Worm (Caenorhabditis elegans): ENCODE measurements around the gene F47B8.5.

Gene F47B8.5

DNA sequence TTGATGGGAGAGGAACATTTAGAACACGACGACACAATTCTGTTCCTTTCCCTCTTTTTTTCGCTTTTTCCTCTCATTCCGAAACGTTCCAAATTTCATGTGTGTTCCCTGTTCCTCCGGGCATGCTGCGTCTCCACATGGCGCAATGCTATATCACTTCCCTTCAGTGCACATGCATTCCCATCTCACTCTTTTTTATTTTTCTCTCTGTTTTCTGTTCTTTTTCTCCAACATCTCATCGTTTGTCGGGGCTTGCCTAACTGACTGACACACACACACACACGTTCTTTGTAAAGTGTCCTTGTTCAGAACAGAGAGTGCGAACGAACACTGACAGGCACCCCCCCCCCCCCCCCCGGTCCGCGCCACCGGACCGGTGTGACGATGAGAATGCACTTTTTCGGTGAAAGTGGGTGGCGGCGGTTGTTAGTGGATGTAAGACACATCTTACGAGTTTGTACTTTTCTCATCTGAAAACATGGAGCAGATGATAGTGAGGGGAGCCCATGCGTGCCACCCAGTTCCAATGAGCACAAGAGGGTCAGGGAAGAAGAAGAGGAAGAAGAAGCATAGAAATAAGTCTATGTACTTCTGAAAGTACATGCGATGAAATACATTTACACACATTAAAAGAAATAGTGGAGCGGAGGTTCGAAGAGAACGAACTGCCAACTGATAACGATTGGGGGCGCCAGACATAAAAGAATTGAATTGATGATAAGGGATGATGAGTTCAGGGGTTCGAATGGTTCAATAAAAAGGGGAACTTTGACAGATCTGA is 40.8 kb upstream of the F47B8.5 start:
- no peak for TF ChIP-seq egl-44 (GFP tag; IDR thresholded peaks at IDR 0.05)
- peak; percentile 62 for TF ChIP-seq K12H6.12 (tag; optimal IDR thresholded peaks at IDR 0.05)
- peak; percentile 50 for TF ChIP-seq somi-1 (GFP tag; optimal IDR thresholded peaks at IDR 0.05)
- peak in 1 of 3 experiments; percentile 40 for TF ChIP-seq lin-35 (GFP tag; optimal IDR thresholded peaks at IDR 0.05)
- TF ChIP-seq B0261.1 (tag; optimal IDR thresholded peaks at IDR 0.05): no peak
- TF ChIP-seq zfh-2 (GFP tag; conservative IDR thresholded peaks at IDR 0.05): peak; percentile 98
- TF ChIP-seq madf-3 (GFP tag; IDR thresholded peaks at IDR 0.05): no peak
- TF ChIP-seq snpc-3.4 (tag; optimal IDR thresholded peaks at IDR 0.05): no peak
- no peak for TF ChIP-seq ztf-3 (GFP tag; optimal IDR thresholded peaks at IDR 0.05)
- no peak for TF ChIP-seq F33H1.4 (GFP tag; IDR thresholded peaks at IDR 0.05)
- no peak for TF ChIP-seq F52B5.7 (tag; optimal IDR thresholded peaks at IDR 0.05)
- no peak for TF ChIP-seq bed-1 (GFP tag; IDR thresholded peaks at IDR 0.05)
- TF ChIP-seq hlh-26 (GFP tag; conservative IDR thresholded peaks at IDR 0.05): no peak
- no peak for TF ChIP-seq madf-6 (GFP tag; IDR thresholded peaks at IDR 0.05)
- TF ChIP-seq nhr-120 (GFP tag; IDR thresholded peaks at IDR 0.05): no peak
- no peak for TF ChIP-seq F39B2.1 (GFP tag; IDR thresholded peaks at IDR 0.05)
- no peak for TF ChIP-seq ceh-100 (GFP tag; IDR thresholded peaks at IDR 0.05)
- no peak for TF ChIP-seq dpff-1 (tag; optimal IDR thresholded peaks at IDR 0.05)
- TF ChIP-seq hmg-1.2 (GFP tag; IDR thresholded peaks at IDR 0.05): peak; percentile 83
- no peak for TF ChIP-seq lsl-1 (GFP tag; optimal IDR thresholded peaks at IDR 0.05)
- no peak for TF ChIP-seq aptf-2 (GFP tag; conservative IDR thresholded peaks at IDR 0.05)
- no peak for TF ChIP-seq sea-2 (GFP tag; IDR thresholded peaks at IDR 0.05)
- 0 out of 2 replicates have a peak, but pooled peaks have one; percentile 26 for TF ChIP-seq mcd-1 (GFP tag; IDR thresholded peaks at IDR 0.05)
- no peak for TF ChIP-seq nfya-2 (GFP tag; IDR thresholded peaks at IDR 0.05)
- TF ChIP-seq ztf-18 (tag; optimal IDR thresholded peaks at IDR 0.05): no peak
- no peak for TF ChIP-seq lin-54 (GFP tag; optimal IDR thresholded peaks at IDR 0.05)
- TF ChIP-seq dpl-1 (GFP tag; optimal IDR thresholded peaks at IDR 0.05): no peak
- peak; percentile 70 for TF ChIP-seq lin-40 (tag; optimal IDR thresholded peaks at IDR 0.05)
- TF ChIP-seq pha-4 (tag; optimal IDR thresholded peaks at IDR 0.05): no peak
- TF ChIP-seq F10E7.11 (tag; optimal IDR thresholded peaks at IDR 0.05): no peak
- no peak for TF ChIP-seq F37B4.10 (GFP tag; IDR thresholded peaks at IDR 0.05)
- TF ChIP-seq nhr-90 (tag; optimal IDR thresholded peaks at IDR 0.05): no peak
- TF ChIP-seq ceh-40 (GFP tag; IDR thresholded peaks at IDR 0.05): no peak
- no peak for TF ChIP-seq F22D6.2 (tag; optimal IDR thresholded peaks at IDR 0.05)
- no peak for TF ChIP-seq snpc-1.3 (tag; optimal IDR thresholded peaks at IDR 0.05; ENCODE audit: insufficient read depth)
- no peak for TF ChIP-seq ztf-22 (GFP tag; optimal IDR thresholded peaks at IDR 0.05)
- peak; percentile 55 for TF ChIP-seq ceh-27 (GFP tag; optimal IDR thresholded peaks at IDR 0.05)
- no peak for TF ChIP-seq mel-28 (tag; optimal IDR thresholded peaks at IDR 0.05; ENCODE audit: borderline replicate concordance)
- TF ChIP-seq ceh-58 (GFP tag; IDR thresholded peaks at IDR 0.05): no peak
- TF ChIP-seq efl-1 (GFP tag; optimal IDR thresholded peaks at IDR 0.05): no peak
- no peak for TF ChIP-seq tbx-9 (tag; optimal IDR thresholded peaks at IDR 0.05; ENCODE audit: borderline replicate concordance)
- TF ChIP-seq hlh-12 (tag; optimal IDR thresholded peaks at IDR 0.05): no peak
- no peak for TF ChIP-seq hrde-1 (tag; optimal IDR thresholded peaks at IDR 0.05; ENCODE audit: borderline replicate concordance)
- no peak for TF ChIP-seq let-607 (tag; optimal IDR thresholded peaks at IDR 0.05)
- TF ChIP-seq chd-7 (tag; optimal IDR thresholded peaks at IDR 0.05): peak; percentile 22
- TF ChIP-seq sptf-2 (GFP tag; optimal IDR thresholded peaks at IDR 0.05): no peak
- no peak for TF ChIP-seq nfya-1 (tag; optimal IDR thresholded peaks at IDR 0.05; ENCODE audit: borderline replicate concordance, insufficient read depth)
